Worm (Caenorhabditis elegans) whole organism, young adult: ENCODE data around the gene tkr-1.

Experiments used
- B0035.1 ChIP-seq: sonication (generic microtip); optimal IDR thresholded peaks from 2 replicates; lab custom pipeline; 2016; ENCODE audit warnings: missing genetic modification characterization, mild to moderate bottlenecking, missing compliant biosample characterization, missing genotype, missing genetic modification reagents
- C06A6.2 ChIP-seq: fragments of 200-800 bp; sonication (Bioruptor generic); conservative IDR thresholded peaks from 2 replicates; pipeline ENCODE4 v1.3.6; 2022; ENCODE audit warnings: missing genetic modification characterization, missing compliant biosample characterization
- F39B2.1 ChIP-seq: fragments of 200-800 bp; sonication (Bioruptor generic); IDR thresholded peaks from 2 replicates; pipeline ENCODE4 v1.3.6; 2022; ENCODE audit warnings: missing genetic modification reagents, missing genetic modification characterization, missing compliant biosample characterization
- F49E8.2 ChIP-seq: sonication (generic microtip); optimal IDR thresholded peaks from 3 replicates; lab custom pipeline; 2017; ENCODE audit warnings: missing genetic modification characterization, mild to moderate bottlenecking, missing compliant biosample characterization, antibody characterized with exemption, moderate library complexity; ENCODE audit not compliant: insufficient read depth
- F57A8.1 ChIP-seq: fragments of 200-800 bp; sonication (Bioruptor generic); optimal IDR thresholded peaks from 2 replicates; lab custom pipeline; 2018; ENCODE audit warnings: mild to moderate bottlenecking, missing genetic modification characterization, moderate library complexity, missing compliant biosample characterization
- K11D2.4 ChIP-seq: fragments of 200-800 bp; sonication (Bioruptor generic); IDR thresholded peaks from 2 replicates; pipeline ENCODE4 v1.3.6; 2022; ENCODE audit warnings: missing genetic modification reagents, missing genetic modification characterization, missing compliant biosample characterization
- T07F8.4 ChIP-seq: sonication (generic microtip); optimal IDR thresholded peaks from 2 replicates; lab custom pipeline; 2016; ENCODE audit warnings: mild to moderate bottlenecking, missing genetic modification characterization, moderate library complexity, missing compliant biosample characterization
- Y53G8AR.9 ChIP-seq: fragments of 200-800 bp; sonication (Bioruptor generic); conservative IDR thresholded peaks from 2 replicates; pipeline ENCODE4 v1.3.6; 2022; ENCODE audit warnings: missing genetic modification reagents, missing genetic modification characterization, missing compliant biosample characterization
- Y56A3A.18 ChIP-seq: fragments of 200-800 bp; sonication (Bioruptor generic); IDR thresholded peaks from 2 replicates; pipeline ENCODE4 v1.3.6; 2022; ENCODE audit warnings: missing genetic modification reagents, missing genetic modification characterization, missing compliant biosample characterization
- Y95B8A.8 ChIP-seq: fragments of 200-800 bp; sonication (Bioruptor generic); IDR thresholded peaks from 2 replicates; pipeline ENCODE4 v1.3.6; 2022; ENCODE audit warnings: missing genetic modification reagents, missing genetic modification characterization, missing compliant biosample characterization
- akir-1 ChIP-seq: fragments of 200-800 bp; sonication (Bioruptor generic); optimal IDR thresholded peaks from 2 replicates; lab custom pipeline; 2018; ENCODE audit warnings: mild to moderate bottlenecking, missing genetic modification characterization, moderate library complexity, missing compliant biosample characterization
- atf-7 ChIP-seq: sonication (generic microtip); optimal IDR thresholded peaks from 2 replicates; lab custom pipeline; 2017; ENCODE audit warnings: mild to moderate bottlenecking, missing genetic modification characterization, missing compliant biosample characterization
- athp-1 ChIP-seq: sonication (generic microtip); optimal IDR thresholded peaks from 2 replicates; lab custom pipeline; 2017; ENCODE audit warnings: mild to moderate bottlenecking, missing genetic modification characterization, missing compliant biosample characterization
- cebp-2 ChIP-seq: fragments of 200-800 bp; sonication (Bioruptor generic); IDR thresholded peaks from 2 replicates; pipeline ENCODE4 v1.3.6; 2022; ENCODE audit warnings: missing genetic modification characterization, missing compliant biosample characterization
- ceh-100 ChIP-seq: fragments of 200-800 bp; sonication (Bioruptor generic); IDR thresholded peaks from 2 replicates; pipeline ENCODE4 v1.3.6; 2022; ENCODE audit warnings: missing genetic modification reagents, missing genetic modification characterization, missing compliant biosample characterization
- ceh-27 ChIP-seq: fragments of 200-800 bp; sonication (Bioruptor generic); optimal IDR thresholded peaks from 2 replicates; lab custom pipeline; 2018; ENCODE audit warnings: mild to moderate bottlenecking, missing genetic modification characterization, moderate library complexity, missing compliant biosample characterization
- ceh-58 ChIP-seq: fragments of 200-800 bp; sonication (Bioruptor generic); IDR thresholded peaks from 2 replicates; pipeline ENCODE4 v1.3.6; 2022; ENCODE audit warnings: missing genetic modification characterization, missing compliant biosample characterization
- ceh-91 ChIP-seq: fragments of 200-800 bp; sonication (Bioruptor generic); IDR thresholded peaks from 2 replicates; pipeline ENCODE4 v1.3.6; 2022; ENCODE audit warnings: missing genetic modification reagents, missing genetic modification characterization, missing compliant biosample characterization
- die-1 ChIP-seq: sonication (generic microtip); optimal IDR thresholded peaks from 2 replicates; lab custom pipeline; 2016; ENCODE audit warnings: missing genotype, mild to moderate bottlenecking, missing genetic modification characterization, missing compliant biosample characterization
- dpff-1 ChIP-seq: sonication (generic microtip); optimal IDR thresholded peaks from 2 replicates; lab custom pipeline; 2017; ENCODE audit warnings: mild to moderate bottlenecking, missing genetic modification characterization, missing compliant biosample characterization
- dpl-1 ChIP-seq: fragments of 150-350 bp; optimal IDR thresholded peaks from 2 replicates; lab custom pipeline; 2014; ENCODE audit warnings: missing biosample characterization, missing genetic modification reagents, missing genetic modification characterization
- efl-1 ChIP-seq: fragments of 150-350 bp; optimal IDR thresholded peaks from 2 replicates; lab custom pipeline; 2014; ENCODE audit warnings: missing biosample characterization, missing genetic modification reagents, missing genetic modification characterization
- ekl-4 ChIP-seq: fragments of 200-800 bp; sonication (Bioruptor generic); IDR thresholded peaks from 2 replicates; pipeline ENCODE4 v1.3.6; 2022; ENCODE audit warnings: missing genetic modification reagents, missing genetic modification characterization, missing compliant biosample characterization
- him-1 ChIP-seq: sonication (generic microtip); optimal IDR thresholded peaks from 2 replicates; lab custom pipeline; 2016; ENCODE audit warnings: missing genotype, missing genetic modification reagents, missing genetic modification characterization, missing compliant biosample characterization
- hlh-26 ChIP-seq: fragments of 200-800 bp; sonication (Bioruptor generic); conservative IDR thresholded peaks from 2 replicates; pipeline ENCODE4 v1.3.6; 2022; ENCODE audit warnings: missing genetic modification reagents, missing genetic modification characterization, missing compliant biosample characterization
- hsf-1 ChIP-seq: fragments of 200-800 bp; sonication (Bioruptor generic); IDR thresholded peaks from 2 replicates; pipeline ENCODE4 v1.3.6; 2022; ENCODE audit warnings: missing genetic modification reagents, missing genetic modification characterization, missing compliant biosample characterization
- let-526 ChIP-seq: fragments of 200-800 bp; sonication (Bioruptor generic); IDR thresholded peaks from 2 replicates; pipeline ENCODE4 v1.3.6; 2022; ENCODE audit warnings: missing genetic modification reagents, missing genetic modification characterization, missing compliant biosample characterization
- lir-1 ChIP-seq: fragments of 200-800 bp; sonication (Bioruptor generic); conservative IDR thresholded peaks from 2 replicates; pipeline ENCODE4 v1.3.6; 2022; ENCODE audit warnings: missing genetic modification reagents, missing genetic modification characterization, missing compliant biosample characterization
- lsl-1 ChIP-seq: fragments of 200-800 bp; sonication (Bioruptor generic); optimal IDR thresholded peaks from 2 replicates; lab custom pipeline; 2018; ENCODE audit warnings: mild to moderate bottlenecking, missing genetic modification characterization, moderate library complexity, missing compliant biosample characterization
- madf-10 ChIP-seq: sonication (generic microtip); optimal IDR thresholded peaks from 2 replicates; lab custom pipeline; 2016; ENCODE audit warnings: mild to moderate bottlenecking, missing genetic modification characterization, missing compliant biosample characterization
- madf-6 ChIP-seq: fragments of 200-800 bp; sonication (Bioruptor generic); IDR thresholded peaks from 2 replicates; pipeline ENCODE4 v1.3.6; 2022; ENCODE audit warnings: missing genetic modification reagents, missing genetic modification characterization, missing compliant biosample characterization
- madf-8 ChIP-seq: fragments of 200-800 bp; sonication (Bioruptor generic); conservative IDR thresholded peaks from 2 replicates; pipeline ENCODE4 v1.3.6; 2022; ENCODE audit warnings: missing genetic modification reagents, missing genetic modification characterization, missing compliant biosample characterization
- mel-28 ChIP-seq: sonication (generic microtip); optimal IDR thresholded peaks from 2 replicates; lab custom pipeline; 2016; ENCODE audit warnings: borderline replicate concordance, mild to moderate bottlenecking, missing genetic modification characterization, missing compliant biosample characterization
- nfya-1 ChIP-seq: sonication (generic microtip); optimal IDR thresholded peaks from 2 replicates; lab custom pipeline; 2017; ENCODE audit warnings: antibody characterized with exemption, missing compliant biosample characterization, missing genetic modification characterization, borderline replicate concordance; ENCODE audit not compliant: insufficient read depth
- nfyb-1 ChIP-seq: fragments of 200-800 bp; sonication (Bioruptor generic); IDR thresholded peaks from 2 replicates; pipeline ENCODE4 v1.3.6; 2022; ENCODE audit warnings: missing genetic modification reagents, missing genetic modification characterization, missing compliant biosample characterization
- nhr-120 ChIP-seq: fragments of 200-800 bp; sonication (Bioruptor generic); IDR thresholded peaks from 2 replicates; pipeline ENCODE4 v1.3.6; 2022; ENCODE audit warnings: missing genetic modification characterization, missing compliant biosample characterization
- pha-4 ChIP-seq: fragments of 150-350 bp; sonication (generic microtip); optimal IDR thresholded peaks from 2 replicates; lab custom pipeline; 2014; ENCODE audit warnings: missing biosample characterization, missing genetic modification reagents, missing genetic modification characterization
- sdz-38 ChIP-seq: sonication (generic microtip); optimal IDR thresholded peaks from 2 replicates; lab custom pipeline; 2016; ENCODE audit warnings: missing genotype, missing genetic modification characterization, missing compliant biosample characterization
- snpc-1.1 ChIP-seq: sonication (generic microtip); optimal IDR thresholded peaks from 2 replicates; lab custom pipeline; 2017; ENCODE audit warnings: missing genetic modification characterization, mild to moderate bottlenecking, missing compliant biosample characterization, antibody characterized with exemption, moderate library complexity, missing genotype, missing genetic modification reagents; ENCODE audit not compliant: insufficient read depth
- snpc-1.3 ChIP-seq: sonication (generic microtip); optimal IDR thresholded peaks from 2 replicates; lab custom pipeline; 2017; ENCODE audit warnings: missing genetic modification characterization, mild to moderate bottlenecking, missing compliant biosample characterization, antibody characterized with exemption, moderate library complexity, missing genotype, missing genetic modification reagents; ENCODE audit not compliant: insufficient read depth
- snpc-3.4 ChIP-seq: sonication (generic microtip); optimal IDR thresholded peaks from 2 replicates; lab custom pipeline; 2017; ENCODE audit warnings: missing genetic modification characterization, mild to moderate bottlenecking, missing compliant biosample characterization, antibody characterized with exemption, moderate library complexity, missing genotype, missing genetic modification reagents
- snpc-4 ChIP-seq, 5 experiments: fragments of 150-350 bp in 1 of 5; sonication (generic microtip) in 4 of 5; optimal IDR thresholded peaks; 2 replicates each; lab custom pipeline; 2014 to 2018; ENCODE audit warnings: missing genetic modification characterization in 5 of 5, missing biosample characterization in 3 of 5, antibody characterized with exemption in 2 of 5, mild to moderate bottlenecking in 2 of 5, missing compliant biosample characterization in 2 of 5, missing genotype in 2 of 5, moderate library complexity in 2 of 5, missing genetic modification reagents in 1 of 5
- tlf-1 ChIP-seq: fragments of 200-800 bp; sonication (Bioruptor generic); optimal IDR thresholded peaks from 2 replicates; lab custom pipeline; 2018; ENCODE audit warnings: mild to moderate bottlenecking, missing genetic modification characterization, missing compliant biosample characterization
- xnd-1 ChIP-seq: sonication (generic microtip); optimal IDR thresholded peaks from 2 replicates; lab custom pipeline; 2016; ENCODE audit warnings: missing genotype, missing genetic modification reagents, missing genetic modification characterization, missing compliant biosample characterization
- ztf-18 ChIP-seq: sonication (generic microtip); optimal IDR thresholded peaks from 2 replicates; lab custom pipeline; 2016; ENCODE audit warnings: missing genotype, mild to moderate bottlenecking, missing genetic modification characterization, missing compliant biosample characterization
- ztf-26 ChIP-seq: sonication (generic microtip); optimal IDR thresholded peaks from 2 replicates; lab custom pipeline; 2017; ENCODE audit warnings: missing genetic modification characterization, missing compliant biosample characterization
- ztf-28 ChIP-seq: fragments of 200-800 bp; sonication (Bioruptor generic); IDR thresholded peaks from 2 replicates; pipeline ENCODE4 v1.3.6; 2022; ENCODE audit warnings: missing genetic modification reagents, missing genetic modification characterization, missing compliant biosample characterization
- ztf-6 ChIP-seq: fragments of 200-800 bp; sonication (Bioruptor generic); IDR thresholded peaks from 2 replicates; pipeline ENCODE4 v1.3.6; 2022; ENCODE audit warnings: missing genetic modification reagents, missing genetic modification characterization, missing compliant biosample characterization

The tkr-1 gene

DNA sequence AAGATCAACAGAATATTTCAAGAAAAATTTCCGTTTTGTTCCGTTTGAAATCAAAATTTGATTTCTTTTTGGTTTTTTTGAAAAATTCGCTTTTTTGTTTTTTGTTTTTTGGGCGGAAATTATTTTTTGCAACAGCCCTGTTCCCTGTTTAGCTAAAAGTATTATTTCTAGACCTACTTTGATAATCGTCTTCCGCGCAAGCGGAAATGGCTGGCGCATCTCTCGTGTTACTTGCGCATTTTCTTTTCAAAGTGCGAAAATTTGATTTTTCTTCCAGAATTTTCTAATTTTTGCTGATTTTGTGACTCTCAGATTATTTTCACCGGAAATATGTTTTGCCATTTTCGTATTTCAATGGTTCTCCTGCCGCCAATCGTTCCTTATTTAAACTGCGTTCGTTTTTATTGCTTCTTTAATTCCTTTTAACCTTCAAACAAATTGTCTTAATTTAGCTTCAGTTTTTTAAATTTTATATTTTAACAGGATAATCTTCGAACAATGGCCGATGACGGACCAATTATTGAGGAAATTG is 50.0 kb downstream of the tkr-1 start, which contains the start of gene cpar-1:
cpar-1 (plus strand) TSS at position 482 of the 532 bp plus-strand sequence.
- peak; percentile 99 for TF ChIP-seq madf-8
- peak; percentile 80 for TF ChIP-seq lsl-1
- peak; percentile 5 for TF ChIP-seq F49E8.2 (tag; lab: Kevin White, UChicago)
- TF ChIP-seq efl-1 (GFP tag; lab: Kevin White, UChicago): peak; percentile 78
- TF ChIP-seq C06A6.2 (GFP tag; lab: Robert Waterston, UW): no peak
- TF ChIP-seq ceh-91 (GFP tag; lab: Robert Waterston, UW): peak; percentile 61
- no peak for TF ChIP-seq pha-4 (tag; lab: Kevin White, UChicago)
- TF ChIP-seq madf-6 (GFP tag; lab: Robert Waterston, UW): peak; percentile 99
- peak; percentile 94 for TF ChIP-seq hsf-1 (GFP tag; lab: Robert Waterston, UW)
- no peak for TF ChIP-seq K11D2.4 (GFP tag; lab: Robert Waterston, UW)
- peak; percentile 96 for TF ChIP-seq ztf-18 (tag; lab: Kevin White, UChicago)
- TF ChIP-seq dpl-1: peak; percentile 61
- no peak for TF ChIP-seq snpc-1.3 (tag; lab: Kevin White, UChicago)
- no peak for TF ChIP-seq nhr-120 (GFP tag; lab: Robert Waterston, UW)
- no peak for TF ChIP-seq ceh-100 (GFP tag; lab: Robert Waterston, UW)
- no peak for TF ChIP-seq Y56A3A.18 (GFP tag; lab: Robert Waterston, UW)
- no peak for TF ChIP-seq Y95B8A.8 (GFP tag; lab: Robert Waterston, UW)
- no peak for TF ChIP-seq nfya-1 (tag; lab: Kevin White, UChicago)
- peak; percentile 39 for TF ChIP-seq snpc-1.1 (tag; lab: Kevin White, UChicago)
- TF ChIP-seq him-1 (tag; lab: Kevin White, UChicago): peak; percentile 85
- TF ChIP-seq F39B2.1 (GFP tag; lab: Robert Waterston, UW): no peak
- no peak for TF ChIP-seq mel-28 (tag; lab: Kevin White, UChicago)
- peak; percentile 77 for TF ChIP-seq snpc-3.4 (tag; lab: Kevin White, UChicago)
- no peak for TF ChIP-seq atf-7
- peak; percentile 15 for TF ChIP-seq tlf-1 (GFP tag; lab: Kevin White, UChicago)
- no peak for TF ChIP-seq sdz-38 (tag; lab: Kevin White, UChicago)
- 0 out of 2 replicates have a peak, but pooled peaks have one; percentile 25 for TF ChIP-seq Y53G8AR.9
- TF ChIP-seq xnd-1 (tag; lab: Kevin White, UChicago): peak; percentile 94
- no peak for TF ChIP-seq madf-10 (tag; lab: Kevin White, UChicago)
- no peak for TF ChIP-seq dpff-1 (tag; lab: Kevin White, UChicago)
- no peak for TF ChIP-seq T07F8.4 (tag; lab: Kevin White, UChicago)
- no peak for TF ChIP-seq snpc-4 (GFP tag; optimal IDR thresholded peaks at IDR 0.05; lab: Kevin White, UChicago)
- no peak for TF ChIP-seq snpc-4 (tag; optimal IDR thresholded peaks at IDR 0.05; lab: Kevin White, UChicago)
- no peak for TF ChIP-seq ztf-6
- no peak for TF ChIP-seq ztf-28 (GFP tag; lab: Robert Waterston, UW)

DNA sequence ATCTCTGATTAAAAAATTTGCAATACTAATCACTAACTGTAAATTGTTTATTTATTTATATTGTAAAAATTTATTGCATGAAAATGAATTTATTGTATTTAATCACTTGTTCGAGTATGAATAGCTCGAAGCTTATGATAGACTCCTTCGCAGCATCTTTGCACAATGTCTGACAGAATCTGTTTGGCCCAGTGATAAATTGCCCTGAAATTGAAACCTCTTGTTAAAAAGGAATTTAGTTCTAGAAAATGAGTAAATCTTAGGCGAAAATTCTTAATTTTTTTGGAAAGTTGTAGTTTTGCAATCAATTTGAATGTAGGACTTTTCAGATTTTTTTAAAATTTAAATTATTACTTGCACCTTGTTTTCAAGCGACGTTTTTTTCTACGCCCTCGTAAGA is 51.4 kb downstream of the tkr-1 start:
- TF ChIP-seq akir-1 (GFP tag; lab: Kevin White, UChicago): no peak
- no peak for TF ChIP-seq cebp-2
- no peak for TF ChIP-seq athp-1 (tag; lab: Kevin White, UChicago)
- no peak for TF ChIP-seq nfyb-1 (GFP tag; lab: Robert Waterston, UW)
- TF ChIP-seq hlh-26: no peak
- TF ChIP-seq B0035.1 (tag; lab: Kevin White, UChicago): no peak
- no peak for TF ChIP-seq ztf-26 (tag; lab: Kevin White, UChicago)
- TF ChIP-seq ekl-4 (GFP tag; lab: Robert Waterston, UW): no peak
- no peak for TF ChIP-seq ceh-27
- no peak for TF ChIP-seq die-1 (tag; lab: Kevin White, UChicago)
- TF ChIP-seq ceh-58 (GFP tag; lab: Robert Waterston, UW): no peak
- TF ChIP-seq let-526: no peak
- TF ChIP-seq lir-1 (GFP tag; lab: Robert Waterston, UW): no peak
- peak; percentile 77 for TF ChIP-seq him-1 (tag; lab: Kevin White, UChicago)
- no peak for TF ChIP-seq F57A8.1 (GFP tag; lab: Kevin White, UChicago)
- no peak for TF ChIP-seq xnd-1 (tag; lab: Kevin White, UChicago)
